Worm (Caenorhabditis elegans) whole organism, young adult: ENCODE measurements around the gene Y38E10A.28.

Experiments used
- B0336.3 ChIP-seq: fragments of 200-800 bp; sonication (Bioruptor generic); IDR thresholded peaks from 2 replicates; pipeline ENCODE4 v1.3.6; 2022; ENCODE audit warnings: missing genetic modification characterization, missing compliant biosample characterization
- F10E7.11 ChIP-seq: sonication (generic microtip); optimal IDR thresholded peaks from 2 replicates; lab custom pipeline; 2017; ENCODE audit warnings: mild to moderate bottlenecking, missing genetic modification characterization, moderate library complexity, missing compliant biosample characterization
- F23B12.7 ChIP-seq: sonication (generic microtip); optimal IDR thresholded peaks from 2 replicates; lab custom pipeline; 2017; ENCODE audit warnings: missing genetic modification characterization, mild to moderate bottlenecking, missing compliant biosample characterization, antibody characterized with exemption, moderate library complexity; ENCODE audit not compliant: insufficient read depth
- F37B4.10 ChIP-seq: fragments of 200-800 bp; sonication (Bioruptor generic); IDR thresholded peaks from 2 replicates; pipeline ENCODE4 v1.3.6; 2022; ENCODE audit warnings: missing genetic modification characterization, missing compliant biosample characterization
- F52B5.7 ChIP-seq: sonication (generic microtip); optimal IDR thresholded peaks from 2 replicates; lab custom pipeline; 2016; ENCODE audit warnings: mild to moderate bottlenecking, missing genetic modification characterization, missing compliant biosample characterization
- F55B11.4 ChIP-seq: sonication (generic microtip); optimal IDR thresholded peaks from 2 replicates; lab custom pipeline; 2016; ENCODE audit warnings: missing compliant biosample characterization, missing genetic modification characterization, borderline replicate concordance; ENCODE audit not compliant: insufficient read depth
- F57A8.1 ChIP-seq: fragments of 200-800 bp; sonication (Bioruptor generic); optimal IDR thresholded peaks from 2 replicates; lab custom pipeline; 2018; ENCODE audit warnings: mild to moderate bottlenecking, missing genetic modification characterization, moderate library complexity, missing compliant biosample characterization
- akir-1 ChIP-seq: fragments of 200-800 bp; sonication (Bioruptor generic); optimal IDR thresholded peaks from 2 replicates; lab custom pipeline; 2018; ENCODE audit warnings: mild to moderate bottlenecking, missing genetic modification characterization, moderate library complexity, missing compliant biosample characterization
- athp-1 ChIP-seq: sonication (generic microtip); optimal IDR thresholded peaks from 2 replicates; lab custom pipeline; 2017; ENCODE audit warnings: mild to moderate bottlenecking, missing genetic modification characterization, missing compliant biosample characterization
- attf-3 ChIP-seq: fragments of 200-800 bp; sonication (Bioruptor generic); conservative IDR thresholded peaks from 2 replicates; pipeline ENCODE4 v1.3.6; 2022; ENCODE audit warnings: missing genetic modification reagents, missing genetic modification characterization, missing compliant biosample characterization
- bed-1 ChIP-seq: fragments of 200-800 bp; sonication (Bioruptor generic); IDR thresholded peaks from 2 replicates; pipeline ENCODE4 v1.3.6; 2022; ENCODE audit warnings: missing genetic modification reagents, missing genetic modification characterization, missing compliant biosample characterization
- bed-2 ChIP-seq: fragments of 200-800 bp; sonication (Bioruptor generic); IDR thresholded peaks from 2 replicates; pipeline ENCODE4 v1.3.6; 2022; ENCODE audit warnings: missing genetic modification reagents, missing genetic modification characterization, missing compliant biosample characterization
- cebp-1 ChIP-seq, 2 experiments: fragments of 200-800 bp in 1 of 2; sonication (Bioruptor generic) in 1 of 2; sonication (generic microtip) in 1 of 2; IDR thresholded peaks in 1 of 2; optimal IDR thresholded peaks in 1 of 2; 2 replicates each; pipeline versions ENCODE4 v1.3.6 to Lab custom; 2017 to 2022; ENCODE audit warnings: missing compliant biosample characterization in 2 of 2, missing genetic modification characterization in 2 of 2, mild to moderate bottlenecking in 1 of 2, missing genetic modification reagents in 1 of 2, moderate library complexity in 1 of 2
- ceh-91 ChIP-seq: fragments of 200-800 bp; sonication (Bioruptor generic); IDR thresholded peaks from 2 replicates; pipeline ENCODE4 v1.3.6; 2022; ENCODE audit warnings: missing genetic modification reagents, missing genetic modification characterization, missing compliant biosample characterization
- dox-1 ChIP-seq: fragments of 200-800 bp; sonication (Bioruptor generic); IDR thresholded peaks from 2 replicates; pipeline ENCODE4 v1.3.6; 2022; ENCODE audit warnings: missing genetic modification reagents, missing genetic modification characterization, missing compliant biosample characterization
- efl-1 ChIP-seq: fragments of 150-350 bp; optimal IDR thresholded peaks from 2 replicates; lab custom pipeline; 2014; ENCODE audit warnings: missing biosample characterization, missing genetic modification reagents, missing genetic modification characterization
- lag-1 ChIP-seq: fragments of 200-800 bp; sonication (Bioruptor generic); IDR thresholded peaks from 2 replicates; pipeline ENCODE4 v1.3.6; 2022; ENCODE audit warnings: missing genetic modification reagents, missing genetic modification characterization, missing compliant biosample characterization
- lin-35 ChIP-seq, 3 experiments: fragments of 150-350 bp in 2 of 3; sonication (generic microtip) in 1 of 3; optimal IDR thresholded peaks; 2 replicates each; lab custom pipeline; 2014 to 2018; ENCODE audit warnings: missing biosample characterization in 3 of 3, missing genetic modification characterization in 3 of 3, missing genetic modification reagents in 3 of 3
- lin-40 ChIP-seq: sonication (generic microtip); optimal IDR thresholded peaks from 2 replicates; lab custom pipeline; 2016; ENCODE audit warnings: missing genetic modification characterization, mild to moderate bottlenecking, missing compliant biosample characterization, missing genotype, missing genetic modification reagents
- lin-54 ChIP-seq: fragments of 200-800 bp; sonication (Bioruptor generic); optimal IDR thresholded peaks from 2 replicates; lab custom pipeline; 2018; ENCODE audit warnings: mild to moderate bottlenecking, missing genetic modification characterization, missing compliant biosample characterization
- lsl-1 ChIP-seq: fragments of 200-800 bp; sonication (Bioruptor generic); optimal IDR thresholded peaks from 2 replicates; lab custom pipeline; 2018; ENCODE audit warnings: mild to moderate bottlenecking, missing genetic modification characterization, moderate library complexity, missing compliant biosample characterization
- madf-10 ChIP-seq: sonication (generic microtip); optimal IDR thresholded peaks from 2 replicates; lab custom pipeline; 2016; ENCODE audit warnings: mild to moderate bottlenecking, missing genetic modification characterization, missing compliant biosample characterization
- mcd-1 ChIP-seq: fragments of 200-800 bp; sonication (Bioruptor generic); IDR thresholded peaks from 2 replicates; pipeline ENCODE4 v1.3.6; 2022; ENCODE audit warnings: missing genetic modification reagents, missing genetic modification characterization, missing compliant biosample characterization
- nhr-179 ChIP-seq: sonication (generic microtip); optimal IDR thresholded peaks from 2 replicates; lab custom pipeline; 2016; ENCODE audit warnings: mild to moderate bottlenecking, missing genetic modification characterization, missing compliant biosample characterization
- nhr-80 ChIP-seq: sonication (generic microtip); optimal IDR thresholded peaks from 2 replicates; lab custom pipeline; 2016; ENCODE audit warnings: missing genetic modification characterization, missing compliant biosample characterization
- pbrm-1 ChIP-seq: fragments of 200-800 bp; sonication (Bioruptor generic); IDR thresholded peaks from 2 replicates; pipeline ENCODE4 v1.3.6; 2022; ENCODE audit warnings: missing genetic modification reagents, missing genetic modification characterization, missing compliant biosample characterization

Y38E10A.28 gene

ce11 chrII:12678867-12679134, 49.3 kb downstream of the Y38E10A.28 start, which contains the start of gene Y38E10A.24:
Gene Y38E10A.24 (plus strand): TSS chrII:12679035.
- TF ChIP-seq lsl-1 (GFP tag; lab: Kevin White, UChicago) (no peak), lin-40 (tag; lab: Kevin White, UChicago) (no peak), nhr-179 (no peak), madf-10 (tag; lab: Kevin White, UChicago) (no peak), attf-3 (GFP tag; lab: Robert Waterston, UW) (no peak), bed-1 (GFP tag; lab: Robert Waterston, UW) (no peak), ceh-91 (no peak), F57A8.1 (GFP tag; lab: Kevin White, UChicago) (no peak), pbrm-1 (GFP tag; lab: Robert Waterston, UW) (no peak)
- TF ChIP-seq, all 124 proteins: peak for 0

ce11 chrII:12679635-12680034, 50.1 kb downstream of the Y38E10A.28 start, which contains the start of the genes Y38E10A.33 and cox-10:
Gene Y38E10A.33 (minus strand): TSS chrII:12679646.
Gene cox-10 (plus strand): TSS chrII:12679954.
- TF ChIP-seq F23B12.7 (tag; lab: Kevin White, UChicago) = peak; percentile 28
- TF ChIP-seq lin-40 (tag; lab: Kevin White, UChicago) = peak; percentile 27
- no peak for TF ChIP-seq akir-1
- TF ChIP-seq athp-1 (tag; lab: Kevin White, UChicago) = no peak
- no peak for TF ChIP-seq cebp-1 (GFP tag; IDR thresholded peaks at IDR 0.05; lab: Robert Waterston, UW)
- TF ChIP-seq cebp-1 (tag; optimal IDR thresholded peaks at IDR 0.05; lab: Kevin White, UChicago) = peak; percentile 11
- TF ChIP-seq lin-35 (GFP tag; optimal IDR thresholded peaks at IDR 0.05; lab: Kevin White, UChicago) = peak in 1 of 3 experiments; percentile 74
- TF ChIP-seq B0336.3 (GFP tag; lab: Robert Waterston, UW) = no peak
- no peak for TF ChIP-seq nhr-80 (tag; lab: Kevin White, UChicago)
- no peak for TF ChIP-seq F52B5.7 (tag; lab: Kevin White, UChicago)
- peak; percentile 54 for TF ChIP-seq efl-1
- peak; percentile 67 for TF ChIP-seq mcd-1
- no peak for TF ChIP-seq lag-1
- TF ChIP-seq attf-3 (GFP tag; lab: Robert Waterston, UW) = peak; percentile 98
- no peak for TF ChIP-seq F10E7.11 (tag; lab: Kevin White, UChicago)
- TF ChIP-seq dox-1 = no peak
- TF ChIP-seq bed-2 (GFP tag; lab: Robert Waterston, UW) = no peak
- TF ChIP-seq lin-54 (GFP tag; lab: Kevin White, UChicago) = peak; percentile 72
- no peak for TF ChIP-seq F55B11.4 (tag; lab: Kevin White, UChicago)
- no peak for TF ChIP-seq F37B4.10 (GFP tag; lab: Robert Waterston, UW)
